Worm (Caenorhabditis elegans): ENCODE results near the gene F59A6.10.

DNA sequence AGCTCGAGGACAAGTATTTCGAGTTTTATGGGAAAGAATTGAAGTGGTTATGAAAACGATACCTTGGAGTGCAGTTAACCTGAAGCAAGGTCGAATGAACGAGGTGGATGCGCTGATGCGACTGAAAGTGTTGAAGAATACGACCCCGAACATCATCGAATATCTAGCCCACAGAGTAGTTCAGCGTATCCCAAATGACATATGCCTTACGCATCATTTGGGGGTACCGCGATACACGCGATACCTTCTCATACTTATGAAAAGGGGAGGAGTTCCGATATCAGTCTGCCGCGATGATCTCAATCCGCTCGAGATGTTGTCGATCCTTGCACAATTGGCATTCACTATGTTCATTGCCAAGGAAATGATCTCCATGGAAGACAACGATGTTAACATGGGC lies 14.0 kb upstream of the F59A6.10 start, which contains the start of gene T27F7.12:
- TF ChIP-seq lin-13 (tag; optimal IDR thresholded peaks at IDR 0.05) (no peak), elt-3 (tag; optimal IDR thresholded peaks at IDR 0.05) (no peak), pha-4 (tag; optimal IDR thresholded peaks at IDR 0.05) (no peak), elt-1 (tag; optimal IDR thresholded peaks at IDR 0.05; ENCODE audit: borderline replicate concordance, insufficient read depth) (no peak), unc-120 (tag; optimal IDR thresholded peaks at IDR 0.05; ENCODE audit: poor library complexity, severe bottlenecking) (no peak), ces-1 (GFP tag; optimal IDR thresholded peaks at IDR 0.05) (no peak), snpc-4 (tag; optimal IDR thresholded peaks at IDR 0.05) (no peak), sem-2 (GFP tag; optimal IDR thresholded peaks at IDR 0.05) (no peak), sptf-1 (tag; optimal IDR thresholded peaks at IDR 0.05) (no peak), blmp-1 (tag; optimal IDR thresholded peaks at IDR 0.05) (no peak), lin-32 (GFP tag; optimal IDR thresholded peaks at IDR 0.05) (no peak), ztf-11 (tag; optimal IDR thresholded peaks at IDR 0.05) (no peak)

Measured in whole organism, mixed stage, embryonic.